Worm (Caenorhabditis elegans) whole organism, L4/young adult: ENCODE measurements around the gene W04H10.2.

ENCODE experiments used
- W03F9.2 ChIP-seq: fragments of 150-350 bp; optimal IDR thresholded peaks from 2 replicates; lab custom pipeline; 2014; ENCODE audit warnings: missing biosample characterization, missing genetic modification characterization
- him-1 ChIP-seq: sonication (generic microtip); optimal IDR thresholded peaks from 2 replicates; lab custom pipeline; 2016; ENCODE audit warnings: missing genotype, missing genetic modification reagents, missing genetic modification characterization, missing compliant biosample characterization

DNA sequence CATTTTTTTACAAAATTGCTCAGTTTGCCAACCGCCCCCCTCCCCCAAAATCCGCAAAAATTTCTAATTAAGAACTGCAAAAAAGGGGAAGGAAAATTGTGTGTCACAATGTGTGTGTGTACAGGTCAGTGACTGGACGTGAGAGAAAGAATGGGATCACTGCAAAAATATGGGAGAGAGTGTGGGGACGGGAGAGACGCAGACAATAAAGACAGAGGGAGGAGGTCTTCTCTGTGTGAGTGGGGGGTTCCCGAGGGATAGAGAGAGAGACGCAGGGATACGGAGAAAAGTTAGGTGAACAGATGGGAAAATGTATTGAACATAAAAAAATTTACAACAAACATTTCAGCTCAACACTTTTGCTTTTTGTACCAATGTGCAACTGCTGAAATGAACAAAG lies 20.6 kb downstream of the W04H10.2 start:
- TF ChIP-seq W03F9.2 (tag; lab: Kevin White, UChicago): no peak
- no peak for TF ChIP-seq him-1
